Worm (Caenorhabditis elegans) whole organism, L2 larva: ENCODE data around the gene sqv-6.
A peak's percentile ranks its signal among the peaks of the same experiment; 100 is the strongest.

ENCODE experiments used
- C34F6.9 ChIP-seq: fragments of 150-350 bp; optimal IDR thresholded peaks from 2 replicates; lab custom pipeline; 2014; ENCODE audit warnings: missing biosample characterization, missing genetic modification characterization
- F13H6.1 ChIP-seq: sonication (generic microtip); optimal IDR thresholded peaks from 2 replicates; lab custom pipeline; 2016; ENCODE audit warnings: missing genetic modification characterization, missing compliant biosample characterization
- Y55F3AM.14 ChIP-seq: fragments of 200-800 bp; sonication (Bioruptor generic); optimal IDR thresholded peaks from 2 replicates; lab custom pipeline; 2018; ENCODE audit warnings: mild to moderate bottlenecking, missing genetic modification characterization, missing compliant biosample characterization
- ZK546.5 ChIP-seq: sonication (generic microtip); optimal IDR thresholded peaks from 2 replicates; lab custom pipeline; 2017; ENCODE audit warnings: missing biosample characterization, missing genetic modification characterization
- alr-1 ChIP-seq: fragments of 150-350 bp; optimal IDR thresholded peaks from 2 replicates; lab custom pipeline; 2014; ENCODE audit warnings: missing biosample characterization, missing genetic modification characterization
- ama-1 ChIP-seq: fragments of 150-350 bp; optimal IDR thresholded peaks from 2 replicates; lab custom pipeline; 2018; ENCODE audit warnings: inconsistent platforms
- ceh-16 ChIP-seq: fragments of 150-350 bp; optimal IDR thresholded peaks from 2 replicates; lab custom pipeline; 2014; ENCODE audit warnings: missing biosample characterization, missing genetic modification characterization
- ceh-82 ChIP-seq: fragments of 150-350 bp; optimal IDR thresholded peaks from 2 replicates; lab custom pipeline; 2014; ENCODE audit warnings: missing biosample characterization, missing genetic modification characterization
- dmd-4 ChIP-seq: sonication (generic microtip); optimal IDR thresholded peaks from 2 replicates; lab custom pipeline; 2017; ENCODE audit warnings: missing biosample characterization, missing genetic modification characterization
- elt-1 ChIP-seq: fragments of 150-350 bp; optimal IDR thresholded peaks from 2 replicates; lab custom pipeline; 2014; ENCODE audit warnings: missing biosample characterization, missing genetic modification characterization
- fos-1 ChIP-seq: fragments of 150-350 bp; optimal IDR thresholded peaks from 2 replicates; lab custom pipeline; 2014; ENCODE audit warnings: missing biosample characterization, missing genetic modification characterization
- gmeb-1 ChIP-seq: fragments of 150-350 bp; optimal IDR thresholded peaks from 2 replicates; lab custom pipeline; 2014; ENCODE audit warnings: missing biosample characterization, missing genetic modification characterization
- lin-11 ChIP-seq: fragments of 150-350 bp; sonication (generic microtip); optimal IDR thresholded peaks from 2 replicates; lab custom pipeline; 2014; ENCODE audit warnings: missing biosample characterization, missing genetic modification characterization, inconsistent platforms, mixed read lengths
- lin-13 ChIP-seq: fragments of 150-350 bp; optimal IDR thresholded peaks from 2 replicates; lab custom pipeline; 2014; ENCODE audit warnings: missing biosample characterization, missing genetic modification reagents, missing genetic modification characterization
- lin-39 ChIP-seq: fragments of 150-350 bp; optimal IDR thresholded peaks from 2 replicates; lab custom pipeline; 2014; ENCODE audit warnings: missing biosample characterization, missing genetic modification reagents, missing genetic modification characterization
- lsy-2 ChIP-seq, 2 experiments: fragments of 150-350 bp in 1 of 2; sonication (generic microtip) in 1 of 2; optimal IDR thresholded peaks; 2 replicates each; lab custom pipeline; 2014 to 2017; ENCODE audit warnings: missing biosample characterization in 2 of 2, missing genetic modification characterization in 2 of 2
- mab-5 ChIP-seq: fragments of 150-350 bp; optimal IDR thresholded peaks from 2 replicates; lab custom pipeline; 2014; ENCODE audit warnings: missing biosample characterization, missing genetic modification characterization
- mbf-1 ChIP-seq: sonication (generic microtip); optimal IDR thresholded peaks from 2 replicates; lab custom pipeline; 2017; ENCODE audit warnings: missing biosample characterization, missing genetic modification characterization
- mdl-1 ChIP-seq, 2 experiments: fragments of 150-350 bp in 1 of 2; sonication (generic microtip) in 1 of 2; optimal IDR thresholded peaks; 2 replicates each; lab custom pipeline; 2017; ENCODE audit warnings: missing biosample characterization in 2 of 2, missing genetic modification characterization in 2 of 2
- nhr-11 ChIP-seq: fragments of 150-350 bp; optimal IDR thresholded peaks from 2 replicates; lab custom pipeline; 2014; ENCODE audit warnings: missing biosample characterization, missing genetic modification characterization
- nhr-129 ChIP-seq: fragments of 150-350 bp; optimal IDR thresholded peaks from 2 replicates; lab custom pipeline; 2014; ENCODE audit warnings: missing biosample characterization, missing genetic modification characterization
- nhr-21 ChIP-seq: fragments of 150-350 bp; optimal IDR thresholded peaks from 2 replicates; lab custom pipeline; 2014; ENCODE audit warnings: missing biosample characterization, missing genetic modification characterization
- nhr-23 ChIP-seq: fragments of 150-350 bp; optimal IDR thresholded peaks from 2 replicates; lab custom pipeline; 2014; ENCODE audit warnings: missing biosample characterization, missing genetic modification reagents, missing genetic modification characterization
- nhr-25 ChIP-seq: fragments of 150-350 bp; sonication (generic microtip); optimal IDR thresholded peaks from 3 replicates; lab custom pipeline; 2014; ENCODE audit warnings: missing biosample characterization, missing genetic modification characterization
- nhr-6 ChIP-seq: fragments of 150-350 bp; optimal IDR thresholded peaks from 2 replicates; lab custom pipeline; 2014; ENCODE audit warnings: missing biosample characterization, missing genetic modification characterization
- nhr-77 ChIP-seq: fragments of 150-350 bp; optimal IDR thresholded peaks from 2 replicates; lab custom pipeline; 2014; ENCODE audit warnings: missing biosample characterization, missing genetic modification characterization
- peb-1 ChIP-seq: fragments of 150-350 bp; optimal IDR thresholded peaks from 2 replicates; lab custom pipeline; 2014; ENCODE audit warnings: missing biosample characterization, missing genetic modification characterization
- sem-4 ChIP-seq: fragments of 150-350 bp; optimal IDR thresholded peaks from 2 replicates; lab custom pipeline; 2014; ENCODE audit warnings: missing biosample characterization, missing genetic modification reagents, missing genetic modification characterization
- skn-1 ChIP-seq: sonication (generic microtip); optimal IDR thresholded peaks from 2 replicates; lab custom pipeline; 2017; ENCODE audit warnings: missing biosample characterization, missing genetic modification characterization
- snpc-4 ChIP-seq: fragments of 150-350 bp; optimal IDR thresholded peaks from 2 replicates; lab custom pipeline; 2014; ENCODE audit warnings: missing biosample characterization, missing genetic modification characterization
- unc-55 ChIP-seq: fragments of 150-350 bp; sonication (generic microtip); optimal IDR thresholded peaks from 3 replicates; lab custom pipeline; 2014; ENCODE audit warnings: missing biosample characterization, missing genetic modification reagents, missing genetic modification characterization
- zag-1 ChIP-seq: fragments of 150-350 bp; optimal IDR thresholded peaks from 2 replicates; lab custom pipeline; 2014; ENCODE audit warnings: missing biosample characterization, missing genetic modification characterization
- ztf-11 ChIP-seq: sonication (generic microtip); optimal IDR thresholded peaks from 2 replicates; lab custom pipeline; 2017; ENCODE audit warnings: missing biosample characterization, missing genetic modification characterization
- ztf-4 ChIP-seq: fragments of 150-350 bp; optimal IDR thresholded peaks from 2 replicates; lab custom pipeline; 2014; ENCODE audit warnings: missing biosample characterization, missing genetic modification characterization

The sqv-6 gene

DNA sequence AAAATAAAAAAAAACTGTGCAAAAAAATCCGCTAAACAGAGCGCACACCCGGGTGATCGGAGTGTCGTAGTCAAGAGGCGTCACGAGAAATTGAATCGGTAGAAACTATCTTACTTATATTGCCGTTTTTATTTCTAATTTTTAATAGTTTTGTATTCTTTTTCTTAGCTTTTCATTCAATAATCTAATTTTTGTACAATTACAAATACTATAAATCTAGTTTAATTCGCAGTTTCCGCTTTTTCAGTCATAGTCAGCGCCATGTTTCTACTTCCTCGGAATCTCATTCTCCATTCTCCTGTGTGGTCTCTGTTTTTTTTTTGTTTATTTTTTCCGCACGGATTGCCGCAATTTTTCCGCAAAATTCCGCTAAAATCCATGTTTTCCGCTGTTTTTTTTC, 39.2 kb upstream of the sqv-6 start (continued):
- TF ChIP-seq nhr-21 (peak; percentile 11), mdl-1 (tag; optimal IDR thresholded peaks at IDR 0.05; lab: Kevin White, UChicago) (no peak), ztf-4 (tag; lab: Kevin White, UChicago) (no peak), ZK546.5 (no peak), sem-4 (tag; lab: Kevin White, UChicago) (no peak), ama-1 (lab: Kevin White, UChicago) (no peak), lin-39 (tag; lab: Kevin White, UChicago) (no peak), fos-1 (tag; lab: Kevin White, UChicago) (peak; percentile 15)

DNA sequence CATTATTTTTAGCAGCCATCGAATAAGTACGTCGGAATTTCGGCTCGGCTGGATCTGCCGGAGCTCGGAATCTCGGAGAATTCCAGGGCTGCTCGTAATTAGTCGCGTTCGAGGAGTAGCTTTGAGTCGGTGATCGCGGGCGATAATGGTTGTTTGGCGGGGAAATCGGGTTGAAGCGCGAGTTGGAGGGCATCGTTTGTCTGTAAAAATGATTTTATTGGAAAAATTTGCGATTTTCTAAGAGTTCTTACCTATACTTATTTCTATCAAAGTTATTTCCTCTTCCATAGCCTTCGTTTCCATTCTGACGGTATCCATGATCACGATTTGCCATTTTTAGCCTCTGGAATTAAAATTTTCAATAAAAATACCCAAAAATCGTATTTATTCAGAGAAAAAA, 38.8 kb upstream of the sqv-6 start, which contains the start of gene Y50D4C.5:
TSS of gene Y50D4C.5 (minus strand) at position 345 of the 400 bp plus-strand sequence.
- no peak for TF ChIP-seq nhr-21
- no peak for TF ChIP-seq alr-1 (tag; lab: Kevin White, UChicago)
- TF ChIP-seq skn-1 (tag; lab: Kevin White, UChicago), result no peak
- no peak for TF ChIP-seq elt-1 (tag; lab: Kevin White, UChicago)
- TF ChIP-seq lin-13 (GFP tag; lab: Kevin White, UChicago), result no peak
- no peak for TF ChIP-seq peb-1 (tag; lab: Kevin White, UChicago)
- no peak for TF ChIP-seq sem-4 (tag; lab: Kevin White, UChicago)
- TF ChIP-seq lsy-2 (tag; optimal IDR thresholded peaks at IDR 0.05; lab: Kevin White, UChicago), result no peak
- no peak for TF ChIP-seq ceh-16 (tag; lab: Kevin White, UChicago)
- TF ChIP-seq dmd-4 (tag; lab: Kevin White, UChicago), result no peak
- TF ChIP-seq nhr-6 (tag; lab: Kevin White, UChicago), result no peak
- no peak for TF ChIP-seq nhr-23 (tag; lab: Kevin White, UChicago)
- no peak for TF ChIP-seq snpc-4 (tag; lab: Kevin White, UChicago)

DNA sequence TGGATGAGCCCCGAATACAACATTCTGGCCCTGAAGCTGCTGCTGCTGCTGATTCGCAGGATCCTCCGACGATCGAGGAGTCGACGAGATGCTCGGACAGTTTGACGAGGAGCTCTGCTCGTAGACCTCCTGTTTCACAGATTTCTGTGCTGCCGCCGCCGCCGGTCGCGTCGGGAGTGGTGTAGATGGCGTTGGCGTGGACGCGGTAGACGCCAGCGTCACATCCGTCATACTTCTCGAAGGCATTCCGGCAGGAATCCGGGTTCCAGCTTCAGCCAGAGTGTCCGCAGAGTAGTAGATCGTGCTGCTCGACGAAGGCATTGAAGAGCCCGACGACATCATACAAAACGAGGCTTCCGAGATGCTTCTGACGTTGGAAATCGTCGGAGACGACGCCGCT, 36.6 kb upstream of the sqv-6 start:
- no peak for TF ChIP-seq ama-1 (lab: Kevin White, UChicago)
- TF ChIP-seq lin-11 (tag; lab: Kevin White, UChicago), result no peak
- no peak for TF ChIP-seq ztf-11 (tag; lab: Kevin White, UChicago)
- no peak for TF ChIP-seq mbf-1
- TF ChIP-seq nhr-11 (tag; lab: Kevin White, UChicago), result no peak
- TF ChIP-seq gmeb-1 (tag; lab: Kevin White, UChicago), result no peak
- TF ChIP-seq F13H6.1 (tag; lab: Kevin White, UChicago), result no peak
- no peak for TF ChIP-seq sem-4 (tag; lab: Kevin White, UChicago)
- no peak for TF ChIP-seq dmd-4 (tag; lab: Kevin White, UChicago)
- TF ChIP-seq nhr-77, result no peak
- no peak for TF ChIP-seq elt-1 (tag; lab: Kevin White, UChicago)
- TF ChIP-seq nhr-25 (tag; lab: Kevin White, UChicago), result no peak
- no peak for TF ChIP-seq ceh-82 (tag; lab: Kevin White, UChicago)

DNA sequence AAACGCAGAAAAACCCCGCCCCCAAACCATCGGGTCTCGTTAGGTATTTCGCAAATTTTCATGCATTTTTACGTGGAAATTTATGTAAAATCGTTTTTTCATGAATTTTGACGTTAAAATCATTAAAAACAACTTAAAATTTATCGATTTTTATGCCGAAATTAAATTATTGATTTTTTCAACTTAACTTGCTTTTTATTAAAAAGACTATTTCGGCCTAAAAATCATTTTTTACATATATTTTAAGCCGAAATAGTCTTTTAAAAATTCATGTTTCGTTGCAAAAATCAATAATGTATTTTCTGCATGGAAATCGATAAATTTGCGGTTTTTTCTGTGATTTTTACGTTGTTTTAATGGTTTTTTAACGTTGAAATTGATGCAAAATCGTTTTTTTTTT, 31.0 kb upstream of the sqv-6 start:
- TF ChIP-seq nhr-23 (tag; lab: Kevin White, UChicago) (no peak), ama-1 (lab: Kevin White, UChicago) (no peak), Y55F3AM.14 (no peak), skn-1 (tag; lab: Kevin White, UChicago) (no peak), nhr-21 (no peak), mbf-1 (no peak), C34F6.9 (tag; lab: Kevin White, UChicago) (no peak), zag-1 (no peak), unc-55 (GFP tag; lab: Kevin White, UChicago) (no peak)

DNA sequence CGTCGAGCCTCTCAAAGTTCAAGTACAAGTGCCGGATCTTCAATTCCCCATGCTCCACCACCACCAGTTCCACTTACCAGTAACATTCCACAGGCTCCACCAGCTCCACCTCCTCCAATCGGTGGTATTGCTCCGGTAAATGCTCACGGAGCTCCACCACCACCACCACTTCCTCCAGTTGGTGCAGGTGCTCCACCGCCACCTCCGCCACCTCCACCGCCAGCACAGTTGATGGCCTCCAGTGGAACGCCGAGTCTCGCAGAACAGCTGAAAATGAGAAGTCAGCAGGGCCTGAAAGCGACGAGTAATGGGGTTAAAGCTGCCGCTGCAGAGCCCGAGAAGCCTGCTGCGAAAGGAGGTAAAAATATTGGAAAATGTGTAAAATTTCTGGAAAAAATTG, 25.7 kb upstream of the sqv-6 start:
- TF ChIP-seq C34F6.9 (tag; lab: Kevin White, UChicago) (no peak), ama-1 (lab: Kevin White, UChicago) (no peak), mab-5 (no peak), ztf-11 (tag; lab: Kevin White, UChicago) (no peak), sem-4 (tag; lab: Kevin White, UChicago) (no peak), alr-1 (tag; lab: Kevin White, UChicago) (no peak), nhr-129 (tag; lab: Kevin White, UChicago) (no peak)
- TF ChIP-seq, all 48 proteins: peak for 0
